Worm (Caenorhabditis elegans) whole organism, late embryonic: ENCODE results near the gene F13E9.15.

Experiments
- F13H6.1 ChIP-seq: sonication (generic microtip); optimal IDR thresholded peaks from 2 replicates; lab custom pipeline; 2016; ENCODE audit warnings: missing genetic modification characterization, missing compliant biosample characterization
- ahr-1 ChIP-seq: sonication (generic microtip); optimal IDR thresholded peaks from 2 replicates; lab custom pipeline; 2016; ENCODE audit warnings: missing genetic modification characterization, missing compliant biosample characterization
- ama-1 ChIP-seq: fragments of 150-350 bp; optimal IDR thresholded peaks from 2 replicates; lab custom pipeline; 2014
- ceh-2 ChIP-seq: sonication (generic microtip); optimal IDR thresholded peaks from 2 replicates; lab custom pipeline; 2016; ENCODE audit warnings: missing genotype, missing genetic modification characterization, missing compliant biosample characterization
- ceh-24 ChIP-seq: sonication (generic microtip); optimal IDR thresholded peaks from 2 replicates; lab custom pipeline; 2016; ENCODE audit warnings: mild to moderate bottlenecking, missing genetic modification characterization, missing compliant biosample characterization
- dve-1 ChIP-seq: sonication (generic microtip); optimal IDR thresholded peaks from 2 replicates; lab custom pipeline; 2017; ENCODE audit warnings: antibody characterized with exemption, mild to moderate bottlenecking, missing genetic modification characterization, missing compliant biosample characterization
- elt-4 ChIP-seq: sonication (generic microtip); optimal IDR thresholded peaks from 2 replicates; lab custom pipeline; 2016; ENCODE audit warnings: missing genetic modification characterization, missing compliant biosample characterization
- hlh-13 ChIP-seq: fragments of 200-800 bp; sonication (Bioruptor generic); optimal IDR thresholded peaks from 2 replicates; lab custom pipeline; 2018; ENCODE audit warnings: mild to moderate bottlenecking, missing genetic modification characterization, missing compliant biosample characterization
- nfya-1 ChIP-seq: sonication (generic microtip); optimal IDR thresholded peaks from 2 replicates; lab custom pipeline; 2017; ENCODE audit warnings: missing genetic modification characterization, mild to moderate bottlenecking, missing compliant biosample characterization, antibody characterized with exemption, moderate library complexity
- nhr-11 ChIP-seq: fragments of 150-350 bp; optimal IDR thresholded peaks from 2 replicates; lab custom pipeline; 2014; ENCODE audit warnings: missing biosample characterization, missing genetic modification characterization
- npax-4 ChIP-seq: sonication (generic microtip); optimal IDR thresholded peaks from 2 replicates; lab custom pipeline; 2016; ENCODE audit warnings: missing genetic modification characterization, missing compliant biosample characterization
- odd-2 ChIP-seq: sonication (generic microtip); optimal IDR thresholded peaks from 2 replicates; lab custom pipeline; 2017; ENCODE audit warnings: antibody characterized with exemption, mild to moderate bottlenecking, missing genetic modification characterization, missing compliant biosample characterization
- pha-4 ChIP-seq: fragments of 150-350 bp; optimal IDR thresholded peaks from 2 replicates; lab custom pipeline; 2018; ENCODE audit warnings: missing biosample characterization, missing genetic modification reagents, missing genetic modification characterization
- tbx-2 ChIP-seq: sonication (generic microtip); optimal IDR thresholded peaks from 2 replicates; lab custom pipeline; 2016; ENCODE audit warnings: missing genetic modification characterization, missing compliant biosample characterization

- TF ChIP-seq hlh-13 (no peak), dve-1 (tag; lab: Kevin White, UChicago) (no peak), ceh-2 (no peak), tbx-2 (tag; lab: Kevin White, UChicago) (no peak), pha-4 (no peak), ama-1 (lab: Kevin White, UChicago) (no peak), odd-2 (tag; lab: Kevin White, UChicago) (no peak), nhr-11 (tag; lab: Kevin White, UChicago) (no peak), ahr-1 (tag; lab: Kevin White, UChicago) (no peak), npax-4 (tag; lab: Kevin White, UChicago) (no peak), nfya-1 (tag; lab: Kevin White, UChicago) (no peak), F13H6.1 (tag; lab: Kevin White, UChicago) (no peak), elt-4 (no peak), ceh-24 (no peak)
These were observed 38.5 kb downstream of the F13E9.15 start for ce11 chrIV:10851136-10851535.
